Fruit fly (Drosophila melanogaster) whole organism, embryonic: ENCODE data around the gene TwdlB.
A peak's percentile ranks its signal among the peaks of the same experiment; 100 is the strongest.

Experiments
- Adf1 ChIP-seq: fragments of 200-800 bp; sonication (Bioruptor generic); IDR thresholded peaks from 2 replicates; pipeline ENCODE4 v1.3.6; 2022; ENCODE audit warnings: missing biosample characterization, missing genetic modification characterization
- Atf3 ChIP-seq: fragments of 200-800 bp; sonication (Bioruptor generic); optimal IDR thresholded peaks from 3 replicates; lab custom pipeline; 2016; ENCODE audit warnings: missing biosample characterization, missing genetic modification characterization
- B-H2 ChIP-seq: fragments of 200-800 bp; sonication (Bioruptor generic); optimal IDR thresholded peaks from 2 replicates; lab custom pipeline; 2018; ENCODE audit warnings: missing biosample characterization, mild to moderate bottlenecking, missing genetic modification characterization
- Bteb2 ChIP-seq: fragments of 200-800 bp; sonication (Bioruptor generic); optimal IDR thresholded peaks from 2 replicates; lab custom pipeline; 2016; ENCODE audit warnings: missing biosample characterization, missing genetic modification characterization
- CG11504 ChIP-seq: fragments of 200-800 bp; sonication (Bioruptor generic); optimal IDR thresholded peaks from 3 replicates; lab custom pipeline; 2019; ENCODE audit warnings: missing biosample characterization, mild to moderate bottlenecking, missing genetic modification characterization, moderate library complexity
- CG1233 ChIP-seq: fragments of 200-800 bp; sonication (Bioruptor generic); optimal IDR thresholded peaks from 4 replicates; lab custom pipeline; 2018; ENCODE audit warnings: missing biosample characterization, mild to moderate bottlenecking, missing genetic modification characterization
- CG12744 ChIP-seq: fragments of 200-800 bp; sonication (Bioruptor generic); optimal IDR thresholded peaks from 2 replicates; lab custom pipeline; 2016; ENCODE audit warnings: missing biosample characterization, missing genetic modification characterization
- CG12769 ChIP-seq: fragments of 200-800 bp; sonication (Bioruptor generic); optimal IDR thresholded peaks from 2 replicates; lab custom pipeline; 2019; ENCODE audit warnings: missing biosample characterization, mild to moderate bottlenecking, missing genetic modification characterization, moderate library complexity
- CG12942 ChIP-seq: fragments of 200-800 bp; sonication (Bioruptor generic); optimal IDR thresholded peaks from 3 replicates; lab custom pipeline; 2016; ENCODE audit warnings: missing biosample characterization, missing genetic modification characterization
- CG1529 ChIP-seq: fragments of 200-800 bp; sonication (Bioruptor generic); optimal IDR thresholded peaks from 3 replicates; lab custom pipeline; 2018; ENCODE audit warnings: missing biosample characterization, missing genetic modification characterization
- CG16815 ChIP-seq: fragments of 200-800 bp; sonication (Bioruptor generic); optimal IDR thresholded peaks from 3 replicates; lab custom pipeline; 2017; ENCODE audit warnings: missing biosample characterization, mild to moderate bottlenecking, missing genetic modification characterization
- CG17802 ChIP-seq: fragments of 200-800 bp; sonication (Bioruptor generic); optimal IDR thresholded peaks from 2 replicates; lab custom pipeline; 2018; ENCODE audit warnings: missing biosample characterization, mild to moderate bottlenecking, missing genetic modification characterization, moderate library complexity
- CG18476 ChIP-seq: fragments of 200-800 bp; sonication (Bioruptor generic); optimal IDR thresholded peaks from 2 replicates; lab custom pipeline; 2016; ENCODE audit warnings: missing biosample characterization, mild to moderate bottlenecking, missing genetic modification characterization
- CG2116 ChIP-seq: fragments of 200-800 bp; sonication (Bioruptor generic); optimal IDR thresholded peaks from 3 replicates; lab custom pipeline; 2018; ENCODE audit warnings: missing biosample characterization, mild to moderate bottlenecking, missing genetic modification characterization
- CG2129 ChIP-seq: fragments of 200-800 bp; sonication (Bioruptor generic); IDR thresholded peaks from 2 replicates; pipeline ENCODE4 v1.3.6; 2022; ENCODE audit warnings: missing biosample characterization, missing genetic modification characterization; ENCODE audit not compliant: partially characterized antibody
- CG2889 ChIP-seq: fragments of 200-800 bp; sonication (Bioruptor generic); IDR thresholded peaks from 3 replicates; pipeline ENCODE4 v1.3.6; 2022; ENCODE audit warnings: missing biosample characterization, missing genetic modification characterization
- CG30020 ChIP-seq: fragments of 200-800 bp; optimal IDR thresholded peaks from 2 replicates; lab custom pipeline; 2019; ENCODE audit warnings: missing biosample characterization, mild to moderate bottlenecking, missing genetic modification characterization, moderate library complexity
- CG31388 ChIP-seq: fragments of 200-800 bp; sonication (Bioruptor generic); optimal IDR thresholded peaks from 2 replicates; lab custom pipeline; 2016; ENCODE audit warnings: missing biosample characterization, missing genetic modification characterization
- CG3163 ChIP-seq: fragments of 200-800 bp; sonication (Bioruptor generic); optimal IDR thresholded peaks from 3 replicates; lab custom pipeline; 2016; ENCODE audit warnings: missing biosample characterization, missing genetic modification characterization
- CG34422 ChIP-seq: fragments of 200-800 bp; sonication (Bioruptor generic); IDR thresholded peaks from 3 replicates; pipeline ENCODE4 v1.3.6; 2022; ENCODE audit warnings: missing biosample characterization, missing genetic modification characterization
- CG7357 ChIP-seq: fragments of 200-800 bp; sonication (Bioruptor generic); IDR thresholded peaks from 3 replicates; pipeline ENCODE4 v1.3.6; 2022; ENCODE audit warnings: missing biosample characterization, missing genetic modification characterization
- CG7987 ChIP-seq: fragments of 200-800 bp; sonication (Bioruptor generic); optimal IDR thresholded peaks from 2 replicates; lab custom pipeline; 2018; ENCODE audit warnings: missing biosample characterization, mild to moderate bottlenecking, missing genetic modification characterization, moderate library complexity
- CG8290 ChIP-seq, 3 experiments: fragments of 200-800 bp; sonication (Bioruptor generic); optimal IDR thresholded peaks; 2 replicates each; lab custom pipeline; 2016 to 2019; ENCODE audit warnings: missing biosample characterization in 3 of 3, missing genetic modification characterization in 3 of 3, mild to moderate bottlenecking in 2 of 3, moderate library complexity in 1 of 3
- Chrac-16 ChIP-seq: fragments of 200-800 bp; sonication (Bioruptor generic); optimal IDR thresholded peaks from 3 replicates; lab custom pipeline; 2016; ENCODE audit warnings: missing biosample characterization, missing genetic modification characterization
- Fer1 ChIP-seq: fragments of 200-800 bp; sonication (Bioruptor generic); optimal IDR thresholded peaks from 2 replicates; lab custom pipeline; 2017; ENCODE audit warnings: missing biosample characterization, mild to moderate bottlenecking, missing genetic modification characterization
- Gsc ChIP-seq: fragments of 200-800 bp; sonication (Bioruptor generic); IDR thresholded peaks from 2 replicates; pipeline ENCODE4 v1.3.6; 2022; ENCODE audit warnings: missing biosample characterization, missing genetic modification characterization
- Gug ChIP-seq: fragments of 200-800 bp; sonication (Bioruptor generic); IDR thresholded peaks from 4 replicates; pipeline ENCODE4 v1.3.6; 2022; ENCODE audit warnings: missing biosample characterization, missing genetic modification characterization
- HLH4C ChIP-seq: fragments of 200-800 bp; sonication (Bioruptor generic); IDR thresholded peaks from 3 replicates; pipeline ENCODE4 v1.3.6; 2022; ENCODE audit warnings: missing biosample characterization, missing genetic modification characterization; ENCODE audit not compliant: partially characterized antibody
- Mes4 ChIP-seq: fragments of 200-800 bp; sonication (Bioruptor generic); optimal IDR thresholded peaks from 2 replicates; lab custom pipeline; 2016; ENCODE audit warnings: missing biosample characterization, missing genetic modification characterization
- NC2α ChIP-seq: fragments of 200-800 bp; sonication (Bioruptor generic); optimal IDR thresholded peaks from 2 replicates; lab custom pipeline; 2016; ENCODE audit warnings: missing biosample characterization, missing genetic modification characterization
- Opbp ChIP-seq: fragments of 200-800 bp; sonication (Bioruptor generic); IDR thresholded peaks from 3 replicates; pipeline ENCODE4 v1.3.6; 2022; ENCODE audit warnings: missing biosample characterization, missing genetic modification characterization; ENCODE audit not compliant: partially characterized antibody
- PHDP ChIP-seq: fragments of 200-800 bp; sonication (Bioruptor generic); optimal IDR thresholded peaks from 3 replicates; lab custom pipeline; 2018; ENCODE audit warnings: missing biosample characterization, mild to moderate bottlenecking, missing genetic modification characterization, moderate library complexity
- Xrp1 ChIP-seq: fragments of 200-800 bp; sonication (Bioruptor generic); IDR thresholded peaks from 2 replicates; pipeline ENCODE4 v1.3.6; 2022; ENCODE audit warnings: missing biosample characterization, missing genetic modification characterization
- cato ChIP-seq: fragments of 200-800 bp; sonication (Bioruptor generic); optimal IDR thresholded peaks from 2 replicates; lab custom pipeline; 2016; ENCODE audit warnings: missing biosample characterization, missing genetic modification characterization, borderline replicate concordance
- en ChIP-seq: fragments of 200-800 bp; sonication (Bioruptor generic); optimal IDR thresholded peaks from 2 replicates; lab custom pipeline; 2016; ENCODE audit warnings: missing biosample characterization, missing genetic modification characterization
- fd102C ChIP-seq: fragments of 200-800 bp; sonication (Bioruptor generic); optimal IDR thresholded peaks from 2 replicates; lab custom pipeline; 2018; ENCODE audit warnings: missing biosample characterization, mild to moderate bottlenecking, missing genetic modification characterization, moderate library complexity
- fd3F ChIP-seq: fragments of 200-800 bp; sonication (Bioruptor generic); optimal IDR thresholded peaks from 2 replicates; lab custom pipeline; 2018; ENCODE audit warnings: missing biosample characterization, mild to moderate bottlenecking, missing genetic modification characterization, moderate library complexity
- fd96Cb ChIP-seq: fragments of 200-800 bp; sonication (Bioruptor generic); optimal IDR thresholded peaks from 2 replicates; lab custom pipeline; 2018; ENCODE audit warnings: missing biosample characterization, mild to moderate bottlenecking, missing genetic modification characterization, moderate library complexity
- gce ChIP-seq: fragments of 200-800 bp; sonication (Bioruptor generic); IDR thresholded peaks from 3 replicates; pipeline ENCODE4 v1.3.6; 2022; ENCODE audit warnings: missing biosample characterization, missing genetic modification characterization
- grau ChIP-seq: fragments of 200-800 bp; optimal IDR thresholded peaks from 3 replicates; lab custom pipeline; 2019; ENCODE audit warnings: missing biosample characterization, mild to moderate bottlenecking, missing genetic modification characterization, moderate library complexity
- jumu ChIP-seq: fragments of 200-800 bp; sonication (Bioruptor generic); optimal IDR thresholded peaks from 3 replicates; lab custom pipeline; 2016; ENCODE audit warnings: missing biosample characterization, missing genetic modification characterization
- kni ChIP-seq: fragments of 200-800 bp; sonication (Bioruptor generic); optimal IDR thresholded peaks from 3 replicates; lab custom pipeline; 2017; ENCODE audit warnings: mild to moderate bottlenecking, missing biosample characterization, missing genetic modification reagents, missing genetic modification characterization
- luna ChIP-seq: fragments of 200-800 bp; sonication (Bioruptor generic); optimal IDR thresholded peaks from 2 replicates; lab custom pipeline; 2016; ENCODE audit warnings: missing biosample characterization, missing genetic modification characterization
- otp ChIP-seq: fragments of 200-800 bp; sonication (Bioruptor generic); IDR thresholded peaks from 3 replicates; pipeline ENCODE4, ENCODE4 v1.3.6; 2022; ENCODE audit warnings: missing biosample characterization, missing genetic modification characterization
- sens-2 ChIP-seq: fragments of 200-800 bp; sonication (Bioruptor generic); IDR thresholded peaks from 2 replicates; pipeline ENCODE4 v1.3.6; 2022; ENCODE audit warnings: missing biosample characterization, missing genetic modification characterization
- slou ChIP-seq: fragments of 200-800 bp; sonication (Bioruptor generic); optimal IDR thresholded peaks from 3 replicates; lab custom pipeline; 2016; ENCODE audit warnings: missing biosample characterization, missing genetic modification characterization
- sob ChIP-seq: fragments of 200-800 bp; sonication (Bioruptor generic); IDR thresholded peaks from 2 replicates; pipeline ENCODE4 v1.3.6; 2022; ENCODE audit warnings: missing biosample characterization, missing genetic modification characterization
- stwl ChIP-seq: fragments of 200-800 bp; sonication (Bioruptor generic); optimal IDR thresholded peaks from 3 replicates; lab custom pipeline; 2018; ENCODE audit warnings: missing biosample characterization, mild to moderate bottlenecking, missing genetic modification characterization, moderate library complexity
- tgo ChIP-seq: fragments of 200-800 bp; sonication (Bioruptor generic); IDR thresholded peaks from 3 replicates; pipeline ENCODE4 v1.3.6; 2022; ENCODE audit warnings: missing biosample characterization, missing genetic modification characterization
- tup ChIP-seq: fragments of 200-800 bp; sonication (Bioruptor generic); optimal IDR thresholded peaks from 2 replicates; lab custom pipeline; 2016; ENCODE audit warnings: missing biosample characterization, mild to moderate bottlenecking, missing genetic modification characterization, moderate library complexity
- vfl ChIP-seq: fragments of 200-800 bp; sonication (Bioruptor generic); optimal IDR thresholded peaks from 2 replicates; lab custom pipeline; 2016; ENCODE audit warnings: missing biosample characterization, missing genetic modification characterization

The TwdlB gene

DNA sequence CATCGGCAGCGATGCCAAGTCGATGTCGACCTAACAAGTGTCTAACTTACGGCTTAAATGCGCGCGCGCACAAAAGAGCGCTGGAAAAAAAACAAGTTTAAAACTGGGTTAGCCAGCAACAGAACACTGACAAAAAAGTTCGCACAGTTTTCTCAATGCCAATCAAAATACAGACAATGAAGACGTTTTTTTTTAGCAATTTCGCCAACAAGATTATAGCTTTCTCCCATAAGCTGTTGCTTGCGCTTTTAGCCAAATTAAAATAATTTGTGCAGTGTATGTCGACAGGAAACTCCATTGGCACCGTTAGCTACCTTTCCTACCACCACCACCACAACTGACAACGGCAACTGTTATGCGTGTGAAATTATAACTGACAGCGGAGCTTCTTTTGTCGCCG lies 31.3 kb upstream of the TwdlB start (continued):
- TF ChIP-seq Gug (GFP tag; lab: Robert Waterston, UW) (peak; percentile 48; the same call in 2 of the 4 replicates), tup (GFP tag; lab: Kevin White, UChicago) (no peak), CG18476 (no peak), stwl (tag; lab: Kevin White, UChicago) (no peak), tgo (GFP tag; lab: Robert Waterston, UW) (peak; percentile 66; the same call in 2 of the 3 replicates), kni (no peak), luna (peak; percentile 14), CG12942 (GFP tag; lab: Kevin White, UChicago) (peak; percentile 11), CG3163 (no peak), Mes4 (peak; percentile 19), Adf1 (no peak), CG17802 (no peak), HLH4C (GFP tag; lab: Robert Waterston, UW) (no peak), CG12769 (tag; lab: Kevin White, UChicago) (peak; percentile 34), Atf3 (no peak), Opbp (GFP tag; lab: Robert Waterston, UW) (no peak), CG2129 (GFP tag; lab: Robert Waterston, UW) (no peak), CG8290 (GFP tag; optimal IDR thresholded peaks at IDR 0.05; lab: Kevin White, UChicago) (no peak), CG8290 (tag; optimal IDR thresholded peaks at IDR 0.05; lab: Kevin White, UChicago) (no peak), fd3F (GFP tag; lab: Kevin White, UChicago) (no peak), cato (GFP tag; lab: Kevin White, UChicago) (no peak), gce (GFP tag; lab: Robert Waterston, UW) (0 out of 3 replicates have a peak, but pooled peaks have one; percentile 15), CG2889 (GFP tag; lab: Robert Waterston, UW) (0 out of 3 replicates have a peak, but pooled peaks have one; percentile 7), PHDP (peak; percentile 59), Gsc (GFP tag; lab: Robert Waterston, UW) (no peak), Xrp1 (GFP tag; lab: Robert Waterston, UW) (no peak; the same call in 1 of the 2 replicates), CG2116 (no peak), CG16815 (GFP tag; lab: Kevin White, UChicago) (no peak), CG34422 (GFP tag; lab: Robert Waterston, UW) (0 out of 3 replicates have a peak, but pooled peaks have one; percentile 35), CG31388 (GFP tag; lab: Kevin White, UChicago) (no peak), sens-2 (GFP tag; lab: Robert Waterston, UW) (no peak), fd102C (GFP tag; lab: Kevin White, UChicago) (no peak), CG7987 (no peak), CG11504 (peak; percentile 78), slou (no peak), otp (GFP tag; lab: Robert Waterston, UW) (no peak), CG1233 (GFP tag; lab: Kevin White, UChicago) (no peak), en (GFP tag; lab: Kevin White, UChicago) (peak; percentile 7), CG1529 (GFP tag; lab: Kevin White, UChicago) (no peak), CG7357 (GFP tag; lab: Robert Waterston, UW) (0 out of 3 replicates have a peak, but pooled peaks have one; percentile 31), vfl (GFP tag; lab: Kevin White, UChicago) (peak; percentile 26), sob (GFP tag; lab: Robert Waterston, UW) (peak; percentile 49; the same call in 1 of the 2 replicates), Fer1 (peak; percentile 72), jumu (peak; percentile 35), CG30020 (no peak), Bteb2 (GFP tag; lab: Kevin White, UChicago) (peak; percentile 4), Chrac-16 (GFP tag; lab: Kevin White, UChicago) (no peak), grau (tag; lab: Kevin White, UChicago) (no peak), CG12744 (GFP tag; lab: Kevin White, UChicago) (peak; percentile 23), NC2α (GFP tag; lab: Kevin White, UChicago) (peak; percentile 7), fd96Cb (tag; lab: Kevin White, UChicago) (peak; percentile 41), B-H2 (GFP tag; lab: Kevin White, UChicago) (no peak)
